Worm (Caenorhabditis elegans) whole organism, late embryonic: ENCODE measurements around the gene hpo-15.
"Not testable (repeated sequence)": the region's sequence is repeated elsewhere in the genome, so short reads cannot be mapped to it uniquely, and the experiment has no call there.

Source experiments
- C08G9.2 ChIP-seq: sonication (generic microtip); optimal IDR thresholded peaks from 2 replicates; lab custom pipeline; 2016; ENCODE audit warnings: mild to moderate bottlenecking, missing genetic modification characterization, moderate library complexity, missing compliant biosample characterization
- C38D4.7 ChIP-seq: fragments of 200-800 bp; sonication (Bioruptor generic); optimal IDR thresholded peaks from 2 replicates; lab custom pipeline; 2018; ENCODE audit warnings: mild to moderate bottlenecking, missing genetic modification characterization, moderate library complexity, missing compliant biosample characterization
- K09A11.1 ChIP-seq: sonication (generic microtip); optimal IDR thresholded peaks from 2 replicates; lab custom pipeline; 2017; ENCODE audit warnings: antibody characterized with exemption, mild to moderate bottlenecking, missing genetic modification characterization, missing compliant biosample characterization; ENCODE audit not compliant: insufficient read depth
- ceh-22 ChIP-seq: sonication (generic microtip); optimal IDR thresholded peaks from 2 replicates; lab custom pipeline; 2017; ENCODE audit warnings: missing biosample characterization, missing genetic modification characterization
- ceh-30 ChIP-seq: fragments of 150-350 bp; optimal IDR thresholded peaks from 2 replicates; lab custom pipeline; 2014; ENCODE audit warnings: missing biosample characterization, missing genetic modification characterization
- ceh-34 ChIP-seq: sonication (generic microtip); optimal IDR thresholded peaks from 2 replicates; lab custom pipeline; 2016; ENCODE audit warnings: mild to moderate bottlenecking, missing genetic modification characterization, missing compliant biosample characterization
- elt-4 ChIP-seq: sonication (generic microtip); optimal IDR thresholded peaks from 2 replicates; lab custom pipeline; 2016; ENCODE audit warnings: missing genetic modification characterization, missing compliant biosample characterization
- ets-4 ChIP-seq: sonication (generic microtip); optimal IDR thresholded peaks from 2 replicates; lab custom pipeline; 2016; ENCODE audit warnings: missing genetic modification characterization, missing compliant biosample characterization
- eyg-1 ChIP-seq: sonication (generic microtip); optimal IDR thresholded peaks from 2 replicates; lab custom pipeline; 2016; ENCODE audit warnings: missing genotype, missing genetic modification characterization, missing compliant biosample characterization
- hlh-13 ChIP-seq: fragments of 200-800 bp; sonication (Bioruptor generic); optimal IDR thresholded peaks from 2 replicates; lab custom pipeline; 2018; ENCODE audit warnings: mild to moderate bottlenecking, missing genetic modification characterization, missing compliant biosample characterization
- madf-2 ChIP-seq: sonication (generic microtip); optimal IDR thresholded peaks from 2 replicates; lab custom pipeline; 2017; ENCODE audit warnings: missing genetic modification characterization, missing compliant biosample characterization
- nfya-1 ChIP-seq: sonication (generic microtip); optimal IDR thresholded peaks from 2 replicates; lab custom pipeline; 2017; ENCODE audit warnings: missing genetic modification characterization, mild to moderate bottlenecking, missing compliant biosample characterization, antibody characterized with exemption, moderate library complexity
- nhr-232 ChIP-seq: sonication (generic microtip); optimal IDR thresholded peaks from 2 replicates; lab custom pipeline; 2016; ENCODE audit warnings: missing genetic modification characterization, missing compliant biosample characterization
- odd-2 ChIP-seq: sonication (generic microtip); optimal IDR thresholded peaks from 2 replicates; lab custom pipeline; 2017; ENCODE audit warnings: antibody characterized with exemption, mild to moderate bottlenecking, missing genetic modification characterization, missing compliant biosample characterization
- ref-2 ChIP-seq: sonication (generic microtip); optimal IDR thresholded peaks from 2 replicates; lab custom pipeline; 2016; ENCODE audit warnings: missing genetic modification characterization, missing compliant biosample characterization
- tbx-2 ChIP-seq: sonication (generic microtip); optimal IDR thresholded peaks from 2 replicates; lab custom pipeline; 2016; ENCODE audit warnings: missing genetic modification characterization, missing compliant biosample characterization
- ttx-3 ChIP-seq: sonication (generic microtip); optimal IDR thresholded peaks from 2 replicates; lab custom pipeline; 2016; ENCODE audit warnings: missing genetic modification reagents, missing genetic modification characterization, missing compliant biosample characterization
- unc-86 ChIP-seq: sonication (generic microtip); optimal IDR thresholded peaks from 2 replicates; lab custom pipeline; 2016; ENCODE audit warnings: missing genetic modification characterization, missing compliant biosample characterization

hpo-15 gene

ce11 chrV:5470930-5471329 is 42.7 kb downstream of the hpo-15 start, which contains the start of gene ZC317.7:
Gene ZC317.7, minus strand, starts transcription at chrV:5471030.
- TF ChIP-seq unc-86 (tag; lab: Kevin White, UChicago); C38D4.7 (GFP tag; lab: Kevin White, UChicago); hlh-13: not testable (repeated sequence)

ce11 chrV:5468489-5468888 is 45.1 kb downstream of the hpo-15 start, which contains the start of gene ZC317.6:
Gene ZC317.6, minus strand, starts transcription at chrV:5468589.
- not testable (repeated sequence) for TF ChIP-seq elt-4 (tag; lab: Kevin White, UChicago); odd-2 (tag; lab: Kevin White, UChicago); ceh-34

ce11 chrV:5465335-5465734 is 48.3 kb downstream of the hpo-15 start, which contains the start of gene srg-68:
Gene srg-68, minus strand, starts transcription at chrV:5465435.
- TF ChIP-seq ets-4 (tag; lab: Kevin White, UChicago) (no peak), ceh-30 (tag; lab: Kevin White, UChicago) (no peak), hlh-13 (no peak), nhr-232 (tag; lab: Kevin White, UChicago) (no peak), ceh-22 (tag; lab: Kevin White, UChicago) (no peak), C08G9.2 (tag; lab: Kevin White, UChicago) (no peak), ref-2 (tag; lab: Kevin White, UChicago) (no peak), madf-2 (tag; lab: Kevin White, UChicago) (no peak), ttx-3 (tag; lab: Kevin White, UChicago) (no peak), tbx-2 (no peak), nfya-1 (tag; lab: Kevin White, UChicago) (no peak), K09A11.1 (tag; lab: Kevin White, UChicago) (no peak)

ce11 chrV:5462894-5463293 is 50.7 kb downstream of the hpo-15 start, which contains the start of gene srg-67:
Gene srg-67, minus strand, starts transcription at chrV:5462994.
- TF ChIP-seq tbx-2 (no peak), eyg-1 (tag; lab: Kevin White, UChicago) (no peak)
